Worm (Caenorhabditis elegans) whole organism, L3 larva: ENCODE measurements around the gene srh-218.

ENCODE experiments used
- R02D3.7 ChIP-seq: fragments of 150-350 bp; optimal IDR thresholded peaks from 2 replicates; lab custom pipeline; 2014; ENCODE audit warnings: missing biosample characterization, missing genetic modification characterization
- ZK546.5 ChIP-seq: sonication (generic microtip); optimal IDR thresholded peaks from 2 replicates; lab custom pipeline; 2017; ENCODE audit warnings: missing biosample characterization, missing genetic modification characterization
- aly-2 ChIP-seq: fragments of 150-350 bp; optimal IDR thresholded peaks from 2 replicates; lab custom pipeline; 2014; ENCODE audit warnings: missing biosample characterization, missing genetic modification characterization
- ama-1 ChIP-seq: fragments of 150-350 bp; optimal IDR thresholded peaks from 2 replicates; lab custom pipeline; 2018
- ceh-16 ChIP-seq: sonication (generic microtip); optimal IDR thresholded peaks from 2 replicates; lab custom pipeline; 2017; ENCODE audit warnings: missing biosample characterization, missing genetic modification characterization
- ceh-82 ChIP-seq: fragments of 150-350 bp; optimal IDR thresholded peaks from 2 replicates; lab custom pipeline; 2014; ENCODE audit warnings: missing biosample characterization, missing genetic modification characterization
- ceh-9 ChIP-seq: sonication (generic microtip); optimal IDR thresholded peaks from 2 replicates; lab custom pipeline; 2018; ENCODE audit warnings: missing biosample characterization, missing genetic modification characterization
- egl-27 ChIP-seq: sonication (generic microtip); optimal IDR thresholded peaks from 4 replicates; lab custom pipeline; 2017; ENCODE audit warnings: missing biosample characterization, missing genetic modification reagents, missing genetic modification characterization
- egl-5 ChIP-seq: fragments of 150-350 bp; optimal IDR thresholded peaks from 2 replicates; lab custom pipeline; 2017; ENCODE audit warnings: missing biosample characterization, missing genetic modification reagents, missing genetic modification characterization, inconsistent platforms
- elt-2 ChIP-seq: sonication (generic microtip); optimal IDR thresholded peaks from 2 replicates; lab custom pipeline; 2016; ENCODE audit warnings: missing genetic modification reagents, mild to moderate bottlenecking, missing genetic modification characterization, missing compliant biosample characterization
- elt-3 ChIP-seq, 3 experiments: fragments of 150-350 bp in 1 of 3; sonication (generic microtip) in 2 of 3; optimal IDR thresholded peaks; 2 replicates in 2 of 3; 4 replicates in 1 of 3; lab custom pipeline; 2014 to 2017; ENCODE audit warnings: missing biosample characterization in 3 of 3, missing genetic modification characterization in 3 of 3
- eor-1 ChIP-seq, 2 experiments: fragments of 150-350 bp; optimal IDR thresholded peaks; 2 replicates each; lab custom pipeline; 2014 to 2018; ENCODE audit warnings: missing biosample characterization in 2 of 2, missing genetic modification characterization in 2 of 2
- fkh-2 ChIP-seq: fragments of 150-350 bp; optimal IDR thresholded peaks from 2 replicates; lab custom pipeline; 2014; ENCODE audit warnings: missing biosample characterization, missing genetic modification reagents, missing genetic modification characterization
- fos-1 ChIP-seq: fragments of 150-350 bp; optimal IDR thresholded peaks from 2 replicates; lab custom pipeline; 2014; ENCODE audit warnings: missing biosample characterization, missing genetic modification characterization
- hmg-11 ChIP-seq: sonication (generic microtip); optimal IDR thresholded peaks from 2 replicates; lab custom pipeline; 2016; ENCODE audit warnings: missing genetic modification characterization, missing compliant biosample characterization
- jun-1 ChIP-seq: fragments of 150-350 bp; optimal IDR thresholded peaks from 2 replicates; lab custom pipeline; 2014; ENCODE audit warnings: missing biosample characterization, missing genetic modification reagents, missing genetic modification characterization
- lin-15B ChIP-seq: fragments of 150-350 bp; optimal IDR thresholded peaks from 2 replicates; lab custom pipeline; 2014; ENCODE audit warnings: missing biosample characterization, missing genetic modification characterization
- lin-39 ChIP-seq: fragments of 150-350 bp; optimal IDR thresholded peaks from 2 replicates; lab custom pipeline; 2018; ENCODE audit warnings: missing biosample characterization, missing genetic modification reagents, missing genetic modification characterization
- lsy-12 ChIP-seq: sonication (generic microtip); optimal IDR thresholded peaks from 2 replicates; lab custom pipeline; 2016; ENCODE audit warnings: mild to moderate bottlenecking, missing genetic modification characterization, missing compliant biosample characterization
- mdl-1 ChIP-seq: fragments of 150-350 bp; optimal IDR thresholded peaks from 2 replicates; lab custom pipeline; 2014; ENCODE audit warnings: missing biosample characterization, missing genetic modification characterization
- mml-1 ChIP-seq: fragments of 150-350 bp; sonication (generic microtip); optimal IDR thresholded peaks from 3 replicates; lab custom pipeline; 2014; ENCODE audit warnings: missing biosample characterization, missing genetic modification characterization
- nfya-1 ChIP-seq: sonication (generic microtip); optimal IDR thresholded peaks from 2 replicates; lab custom pipeline; 2017; ENCODE audit warnings: missing genetic modification characterization, mild to moderate bottlenecking, missing compliant biosample characterization, antibody characterized with exemption, moderate library complexity; ENCODE audit not compliant: insufficient read depth
- nhr-11 ChIP-seq: fragments of 150-350 bp; optimal IDR thresholded peaks from 2 replicates; lab custom pipeline; 2014; ENCODE audit warnings: missing biosample characterization, missing genetic modification characterization
- nhr-23 ChIP-seq: fragments of 150-350 bp; optimal IDR thresholded peaks from 2 replicates; lab custom pipeline; 2014; ENCODE audit warnings: missing biosample characterization, missing genetic modification reagents, missing genetic modification characterization
- nhr-25 ChIP-seq: sonication (generic microtip); optimal IDR thresholded peaks from 2 replicates; lab custom pipeline; 2017; ENCODE audit warnings: missing biosample characterization, missing genetic modification characterization
- nhr-28 ChIP-seq: fragments of 150-350 bp; optimal IDR thresholded peaks from 2 replicates; lab custom pipeline; 2014; ENCODE audit warnings: missing biosample characterization, missing genetic modification characterization
- nhr-43 ChIP-seq: sonication (generic microtip); optimal IDR thresholded peaks from 2 replicates; lab custom pipeline; 2016; ENCODE audit warnings: mild to moderate bottlenecking, missing genetic modification characterization, missing compliant biosample characterization; ENCODE audit not compliant: poor library complexity, severe bottlenecking
- nhr-76 ChIP-seq: fragments of 150-350 bp; sonication (generic microtip); optimal IDR thresholded peaks from 5 replicates; lab custom pipeline; 2014; ENCODE audit warnings: missing biosample characterization, missing genetic modification characterization
- nhr-77 ChIP-seq: fragments of 150-350 bp; optimal IDR thresholded peaks from 2 replicates; lab custom pipeline; 2014; ENCODE audit warnings: missing biosample characterization, missing genetic modification characterization
- pha-4 ChIP-seq: fragments of 150-350 bp; optimal IDR thresholded peaks from 2 replicates; lab custom pipeline; 2014; ENCODE audit warnings: missing biosample characterization, missing genetic modification reagents, missing genetic modification characterization
- pqm-1 ChIP-seq: fragments of 150-350 bp; optimal IDR thresholded peaks from 2 replicates; lab custom pipeline; 2017; ENCODE audit warnings: missing biosample characterization, missing genetic modification characterization, inconsistent platforms
- skn-1 ChIP-seq: fragments of 150-350 bp; optimal IDR thresholded peaks from 2 replicates; lab custom pipeline; 2014; ENCODE audit warnings: missing biosample characterization, missing genetic modification characterization
- snpc-4 ChIP-seq: fragments of 150-350 bp; optimal IDR thresholded peaks from 2 replicates; lab custom pipeline; 2014; ENCODE audit warnings: missing biosample characterization, missing genetic modification characterization
- tbx-2 ChIP-seq: sonication (generic microtip); optimal IDR thresholded peaks from 2 replicates; lab custom pipeline; 2016; ENCODE audit warnings: mild to moderate bottlenecking, missing genetic modification characterization, missing compliant biosample characterization
- zag-1 ChIP-seq: fragments of 150-350 bp; optimal IDR thresholded peaks from 2 replicates; lab custom pipeline; 2014; ENCODE audit warnings: missing biosample characterization, missing genetic modification characterization
- ztf-11 ChIP-seq: fragments of 150-350 bp; optimal IDR thresholded peaks from 2 replicates; lab custom pipeline; 2014; ENCODE audit warnings: missing biosample characterization, missing genetic modification characterization
- ztf-4 ChIP-seq: fragments of 150-350 bp; optimal IDR thresholded peaks from 2 replicates; lab custom pipeline; 2014; ENCODE audit warnings: missing biosample characterization, missing genetic modification characterization

Gene srh-218

DNA sequence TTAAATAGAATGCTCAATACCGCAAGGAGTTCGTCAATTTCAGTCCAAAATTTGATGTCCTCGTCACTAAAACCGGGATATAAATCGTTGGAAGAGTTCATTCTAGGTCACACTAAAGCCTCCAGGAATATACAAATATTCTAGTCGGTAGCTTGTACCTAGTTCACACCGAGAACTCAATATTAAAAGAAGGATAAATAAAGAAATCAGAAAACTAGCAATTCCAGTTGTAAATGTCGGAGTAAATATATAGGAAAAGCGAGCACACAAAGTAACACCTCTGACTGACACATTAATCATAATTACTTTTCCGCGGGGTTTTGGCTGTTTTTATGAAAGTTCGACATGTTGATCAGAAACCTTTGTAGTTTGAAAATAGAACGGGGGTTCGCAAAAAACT is 42.4 kb upstream of the srh-218 start, which contains the start of gene srw-33:
Gene srw-33 (minus strand): TSS at position 101 of the 400 bp plus-strand sequence.
- TF ChIP-seq nhr-23 (tag; lab: Kevin White, UChicago), result no peak
- no peak for TF ChIP-seq tbx-2
- no peak for TF ChIP-seq egl-5 (tag; lab: Kevin White, UChicago)
- no peak for TF ChIP-seq fkh-2 (tag; lab: Kevin White, UChicago)

DNA sequence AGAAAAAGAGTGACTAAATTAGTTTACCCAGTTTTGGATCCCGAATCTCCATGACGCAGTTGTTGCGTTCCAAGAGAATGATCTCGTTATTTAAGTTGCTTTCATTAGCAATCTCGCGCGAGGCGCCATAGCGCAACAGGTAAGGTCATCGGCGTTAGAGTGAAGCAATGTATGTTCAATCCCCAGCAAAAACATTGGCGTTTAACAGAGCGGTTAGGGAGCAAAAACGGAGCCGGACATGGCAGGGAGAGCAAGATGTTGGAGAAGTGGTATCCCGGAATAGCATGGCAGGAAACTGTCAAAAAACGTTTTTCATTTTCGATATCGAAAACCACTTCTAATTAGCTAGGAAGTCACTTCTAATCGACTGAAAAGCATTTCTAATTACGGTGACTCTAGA is 39.5 kb upstream of the srh-218 start:
- TF ChIP-seq ceh-16, result no peak
- TF ChIP-seq nhr-43 (tag; lab: Kevin White, UChicago), result peak; percentile 31

ce11 chrV:15459088-15459487 is 34.7 kb upstream of the srh-218 start, which contains the start of gene str-71:
TSS of gene str-71 (minus strand) at chrV:15459188.
- no peak for TF ChIP-seq mdl-1
- TF ChIP-seq ama-1 (lab: Kevin White, UChicago), result no peak
- TF ChIP-seq nhr-43 (tag; lab: Kevin White, UChicago), result no peak
- TF ChIP-seq hmg-11 (tag; lab: Kevin White, UChicago), result no peak
- no peak for TF ChIP-seq ceh-16
- TF ChIP-seq ceh-9 (tag; lab: Kevin White, UChicago), result no peak
- TF ChIP-seq fkh-2 (tag; lab: Kevin White, UChicago), result no peak
- TF ChIP-seq egl-5 (tag; lab: Kevin White, UChicago), result no peak
- TF ChIP-seq nhr-28 (tag; lab: Kevin White, UChicago), result no peak
- TF ChIP-seq R02D3.7 (tag; lab: Kevin White, UChicago), result no peak
- no peak for TF ChIP-seq lsy-12
- no peak for TF ChIP-seq snpc-4
- TF ChIP-seq ZK546.5 (tag; lab: Kevin White, UChicago), result no peak
- no peak for TF ChIP-seq lin-39 (tag; lab: Kevin White, UChicago)

DNA sequence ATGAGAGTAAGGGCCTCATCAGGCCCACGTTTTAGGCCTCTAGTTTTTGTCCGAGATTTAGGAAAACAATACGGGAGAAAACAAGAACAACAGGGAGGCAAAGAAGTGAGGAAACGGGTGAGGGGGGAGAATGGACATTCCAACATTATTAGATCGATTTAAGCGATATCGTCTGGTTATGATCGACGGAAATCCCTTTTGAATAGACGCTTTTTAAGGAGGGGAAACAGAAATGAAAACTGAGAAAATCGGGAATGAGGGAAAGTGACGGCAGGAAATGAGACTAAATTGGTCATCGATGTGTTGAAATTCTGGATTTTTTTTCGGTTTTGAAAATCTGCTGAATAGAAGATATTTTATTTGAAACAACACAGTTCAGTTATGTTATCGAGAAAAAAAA is 29.4 kb upstream of the srh-218 start, which contains the start of gene rocf-1:
Gene rocf-1 (minus strand): TSS at position 101 of the 400 bp plus-strand sequence.
- TF ChIP-seq R02D3.7 (tag; lab: Kevin White, UChicago), result no peak
- TF ChIP-seq aly-2, result no peak
- TF ChIP-seq pha-4, result no peak
- TF ChIP-seq nfya-1 (tag; lab: Kevin White, UChicago), result no peak
- no peak for TF ChIP-seq jun-1 (tag; lab: Kevin White, UChicago)
- TF ChIP-seq, all 47 proteins: peak for 0

- TF ChIP-seq nhr-77 (peak; percentile 70), nhr-23 (tag; lab: Kevin White, UChicago) (peak; percentile 81), pqm-1 (peak; percentile 68), nhr-25 (tag; lab: Kevin White, UChicago) (peak; percentile 77), nhr-76 (peak; percentile 76), nhr-43 (tag; lab: Kevin White, UChicago) (peak; percentile 76), snpc-4 (peak; percentile 64), lsy-12 (peak; percentile 71), lin-39 (tag; lab: Kevin White, UChicago) (peak; percentile 63), ama-1 (lab: Kevin White, UChicago) (no peak), egl-27 (tag; lab: Kevin White, UChicago) (peak; percentile 82), fos-1 (peak; percentile 83), ztf-11 (tag; lab: Kevin White, UChicago) (no peak), ztf-4 (tag; lab: Kevin White, UChicago) (no peak), mdl-1 (peak; percentile 11), zag-1 (tag; lab: Kevin White, UChicago) (no peak), ceh-16 (no peak), aly-2 (no peak), nhr-11 (tag; lab: Kevin White, UChicago) (peak; percentile 14), ceh-82 (peak; percentile 40), eor-1 (tag; optimal IDR thresholded peaks at IDR 0.05; lab: Kevin White, UChicago) (no peak), elt-3 (tag; optimal IDR thresholded peaks at IDR 0.05; lab: Kevin White, UChicago) (peak in 1 of 3 experiments; percentile 76), jun-1 (tag; lab: Kevin White, UChicago) (peak; percentile 90), elt-2 (tag; lab: Kevin White, UChicago) (peak; percentile 85), tbx-2 (peak; percentile 85), lin-15B (peak; percentile 67), mml-1 (tag; lab: Kevin White, UChicago) (no peak), hmg-11 (tag; lab: Kevin White, UChicago) (peak; percentile 56), nhr-28 (tag; lab: Kevin White, UChicago) (no peak), nfya-1 (tag; lab: Kevin White, UChicago) (no peak), skn-1 (tag; lab: Kevin White, UChicago) (peak; percentile 70), R02D3.7 (tag; lab: Kevin White, UChicago) (peak; percentile 54)
Measured at ce11 chrV:15465032-15465727, 28.6 kb upstream of the srh-218 start, which contains the start of gene pqn-71. TSS of gene pqn-71 (plus strand) at chrV:15465677.
